Worm (Caenorhabditis elegans) whole organism, late embryonic: ENCODE data around the gene jhdm-1.

Experiments
- C08G9.2 ChIP-seq: sonication (generic microtip); optimal IDR thresholded peaks from 2 replicates; lab custom pipeline; 2016; ENCODE audit warnings: mild to moderate bottlenecking, missing genetic modification characterization, moderate library complexity, missing compliant biosample characterization
- K02D7.2 ChIP-seq: sonication (generic microtip); optimal IDR thresholded peaks from 2 replicates; lab custom pipeline; 2017; ENCODE audit warnings: mild to moderate bottlenecking, missing genetic modification characterization, missing compliant biosample characterization
- T23F11.4 ChIP-seq: fragments of 200-800 bp; sonication (Bioruptor generic); optimal IDR thresholded peaks from 2 replicates; lab custom pipeline; 2018; ENCODE audit warnings: mild to moderate bottlenecking, missing genetic modification characterization, missing compliant biosample characterization
- ahr-1 ChIP-seq: sonication (generic microtip); optimal IDR thresholded peaks from 2 replicates; lab custom pipeline; 2016; ENCODE audit warnings: missing genetic modification characterization, missing compliant biosample characterization
- ceh-2 ChIP-seq: sonication (generic microtip); optimal IDR thresholded peaks from 2 replicates; lab custom pipeline; 2016; ENCODE audit warnings: missing genotype, missing genetic modification characterization, missing compliant biosample characterization
- ceh-22 ChIP-seq: sonication (generic microtip); optimal IDR thresholded peaks from 2 replicates; lab custom pipeline; 2017; ENCODE audit warnings: missing biosample characterization, missing genetic modification characterization
- ceh-24 ChIP-seq: sonication (generic microtip); optimal IDR thresholded peaks from 2 replicates; lab custom pipeline; 2016; ENCODE audit warnings: mild to moderate bottlenecking, missing genetic modification characterization, missing compliant biosample characterization
- ceh-30 ChIP-seq: fragments of 150-350 bp; optimal IDR thresholded peaks from 2 replicates; lab custom pipeline; 2014; ENCODE audit warnings: missing biosample characterization, missing genetic modification characterization
- ceh-45 ChIP-seq: fragments of 200-800 bp; sonication (Bioruptor generic); IDR thresholded peaks from 2 replicates; pipeline ENCODE4 v1.3.6; 2022; ENCODE audit warnings: missing genetic modification reagents, missing genetic modification characterization, missing compliant biosample characterization
- ceh-48 ChIP-seq: sonication (generic microtip); optimal IDR thresholded peaks from 2 replicates; lab custom pipeline; 2016; ENCODE audit warnings: missing genetic modification characterization, inconsistent platforms, missing compliant biosample characterization
- ceh-6 ChIP-seq: fragments of 200-800 bp; sonication (Bioruptor generic); optimal IDR thresholded peaks from 2 replicates; lab custom pipeline; 2018; ENCODE audit warnings: mild to moderate bottlenecking, missing genetic modification characterization, missing compliant biosample characterization
- ceh-9 ChIP-seq: sonication (generic microtip); optimal IDR thresholded peaks from 2 replicates; lab custom pipeline; 2016; ENCODE audit warnings: mild to moderate bottlenecking, missing genetic modification characterization, inconsistent platforms, missing compliant biosample characterization
- dmd-4 ChIP-seq: sonication (generic microtip); optimal IDR thresholded peaks from 2 replicates; lab custom pipeline; 2016; ENCODE audit warnings: borderline replicate concordance, missing genetic modification characterization, missing compliant biosample characterization
- dve-1 ChIP-seq: sonication (generic microtip); optimal IDR thresholded peaks from 2 replicates; lab custom pipeline; 2017; ENCODE audit warnings: antibody characterized with exemption, mild to moderate bottlenecking, missing genetic modification characterization, missing compliant biosample characterization
- elt-2 ChIP-seq: sonication (generic microtip); optimal IDR thresholded peaks from 2 replicates; lab custom pipeline; 2016; ENCODE audit warnings: missing genetic modification reagents, missing genetic modification characterization, missing compliant biosample characterization
- elt-4 ChIP-seq: sonication (generic microtip); optimal IDR thresholded peaks from 2 replicates; lab custom pipeline; 2016; ENCODE audit warnings: missing genetic modification characterization, missing compliant biosample characterization
- ets-4 ChIP-seq: sonication (generic microtip); optimal IDR thresholded peaks from 2 replicates; lab custom pipeline; 2016; ENCODE audit warnings: missing genetic modification characterization, missing compliant biosample characterization
- eyg-1 ChIP-seq: sonication (generic microtip); optimal IDR thresholded peaks from 2 replicates; lab custom pipeline; 2016; ENCODE audit warnings: missing genotype, missing genetic modification characterization, missing compliant biosample characterization
- fax-1 ChIP-seq: sonication (generic microtip); optimal IDR thresholded peaks from 2 replicates; lab custom pipeline; 2016; ENCODE audit warnings: missing genotype, missing genetic modification characterization, missing compliant biosample characterization
- fkh-6 ChIP-seq: sonication (generic microtip); optimal IDR thresholded peaks from 2 replicates; lab custom pipeline; 2016; ENCODE audit warnings: missing genetic modification characterization, missing compliant biosample characterization
- hlh-13 ChIP-seq: fragments of 200-800 bp; sonication (Bioruptor generic); optimal IDR thresholded peaks from 2 replicates; lab custom pipeline; 2018; ENCODE audit warnings: mild to moderate bottlenecking, missing genetic modification characterization, missing compliant biosample characterization
- hlh-15 ChIP-seq: sonication (generic microtip); optimal IDR thresholded peaks from 2 replicates; lab custom pipeline; 2016; ENCODE audit warnings: missing genetic modification characterization, missing compliant biosample characterization
- hlh-8 ChIP-seq: sonication (generic microtip); optimal IDR thresholded peaks from 2 replicates; lab custom pipeline; 2016; ENCODE audit warnings: missing genotype, missing genetic modification characterization, missing compliant biosample characterization
- lim-6 ChIP-seq: sonication (generic microtip); optimal IDR thresholded peaks from 2 replicates; lab custom pipeline; 2016; ENCODE audit warnings: missing genetic modification characterization, missing compliant biosample characterization
- nhr-11 ChIP-seq: fragments of 150-350 bp; optimal IDR thresholded peaks from 2 replicates; lab custom pipeline; 2014; ENCODE audit warnings: missing biosample characterization, missing genetic modification characterization
- nhr-232 ChIP-seq: sonication (generic microtip); optimal IDR thresholded peaks from 2 replicates; lab custom pipeline; 2016; ENCODE audit warnings: missing genetic modification characterization, missing compliant biosample characterization
- pag-3 ChIP-seq: sonication (generic microtip); optimal IDR thresholded peaks from 2 replicates; lab custom pipeline; 2016; ENCODE audit warnings: missing compliant biosample characterization, missing genetic modification characterization, borderline replicate concordance
- pat-9 ChIP-seq: fragments of 200-800 bp; sonication (Bioruptor generic); optimal IDR thresholded peaks from 2 replicates; lab custom pipeline; 2018; ENCODE audit warnings: mild to moderate bottlenecking, missing genetic modification characterization, moderate library complexity, missing compliant biosample characterization
- pax-1 ChIP-seq: fragments of 150-350 bp; optimal IDR thresholded peaks from 2 replicates; lab custom pipeline; 2014; ENCODE audit warnings: missing biosample characterization, missing genetic modification characterization
- pha-4 ChIP-seq: fragments of 150-350 bp; optimal IDR thresholded peaks from 2 replicates; lab custom pipeline; 2018; ENCODE audit warnings: missing biosample characterization, missing genetic modification reagents, missing genetic modification characterization
- pqm-1 ChIP-seq: sonication (generic microtip); optimal IDR thresholded peaks from 2 replicates; lab custom pipeline; 2016; ENCODE audit warnings: missing genetic modification characterization, missing compliant biosample characterization
- ref-2 ChIP-seq: sonication (generic microtip); optimal IDR thresholded peaks from 2 replicates; lab custom pipeline; 2016; ENCODE audit warnings: missing genetic modification characterization, missing compliant biosample characterization
- rnt-1 ChIP-seq: sonication (generic microtip); optimal IDR thresholded peaks from 2 replicates; lab custom pipeline; 2016; ENCODE audit warnings: missing genetic modification characterization, missing compliant biosample characterization
- sox-2 ChIP-seq: fragments of 200-800 bp; sonication (Bioruptor generic); IDR thresholded peaks from 2 replicates; pipeline ENCODE4 v1.3.6; 2022; ENCODE audit warnings: missing genetic modification reagents, missing genetic modification characterization, missing compliant biosample characterization
- syd-9 ChIP-seq: sonication (generic microtip); optimal IDR thresholded peaks from 2 replicates; lab custom pipeline; 2016; ENCODE audit warnings: mild to moderate bottlenecking, missing genetic modification characterization, moderate library complexity, missing compliant biosample characterization
- tbx-2 ChIP-seq: sonication (generic microtip); optimal IDR thresholded peaks from 2 replicates; lab custom pipeline; 2016; ENCODE audit warnings: missing genetic modification characterization, missing compliant biosample characterization
- tbx-7 ChIP-seq: sonication (generic microtip); optimal IDR thresholded peaks from 2 replicates; lab custom pipeline; 2016; ENCODE audit warnings: missing genotype, missing genetic modification characterization, missing compliant biosample characterization
- unc-42 ChIP-seq: sonication (generic microtip); optimal IDR thresholded peaks from 2 replicates; lab custom pipeline; 2016; ENCODE audit warnings: missing genotype, missing genetic modification characterization, missing compliant biosample characterization
- unc-55 ChIP-seq: sonication (generic microtip); optimal IDR thresholded peaks from 2 replicates; lab custom pipeline; 2017; ENCODE audit warnings: missing biosample characterization, missing genetic modification reagents, missing genetic modification characterization
- unc-86 ChIP-seq: sonication (generic microtip); optimal IDR thresholded peaks from 2 replicates; lab custom pipeline; 2016; ENCODE audit warnings: missing genetic modification characterization, missing compliant biosample characterization

The jhdm-1 gene

ce11 chrIII:6421473-6421872 is 32.8 kb upstream of the jhdm-1 start:
- TF ChIP-seq ceh-48 (no peak), pag-3 (tag; lab: Kevin White, UChicago) (no peak), pha-4 (tag; lab: Kevin White, UChicago) (no peak), ceh-45 (no peak), ref-2 (tag; lab: Kevin White, UChicago) (no peak), ahr-1 (tag; lab: Kevin White, UChicago) (no peak), rnt-1 (no peak), ceh-30 (tag; lab: Kevin White, UChicago) (no peak), T23F11.4 (no peak), pat-9 (tag; lab: Kevin White, UChicago) (no peak), hlh-8 (tag; lab: Kevin White, UChicago) (no peak), lim-6 (tag; lab: Kevin White, UChicago) (no peak), syd-9 (tag; lab: Kevin White, UChicago) (no peak), tbx-2 (tag; lab: Kevin White, UChicago) (no peak)

ce11 chrIII:6421973-6422511 is 32.2 kb upstream of the jhdm-1 start:
- peak; percentile 49 for TF ChIP-seq elt-2 (tag; lab: Kevin White, UChicago)
- no peak for TF ChIP-seq ceh-9 (tag; lab: Kevin White, UChicago)

- TF ChIP-seq elt-4 (no peak), pqm-1 (tag; lab: Kevin White, UChicago) (no peak), pax-1 (tag; lab: Kevin White, UChicago) (no peak), fax-1 (tag; lab: Kevin White, UChicago) (no peak), ceh-6 (GFP tag; lab: Kevin White, UChicago) (no peak), unc-42 (tag; lab: Kevin White, UChicago) (no peak), ets-4 (tag; lab: Kevin White, UChicago) (no peak), K02D7.2 (tag; lab: Kevin White, UChicago) (no peak), eyg-1 (tag; lab: Kevin White, UChicago) (no peak), sox-2 (GFP tag; lab: Robert Waterston, UW) (no peak), ceh-2 (no peak), dve-1 (tag; lab: Kevin White, UChicago) (no peak), nhr-232 (tag; lab: Kevin White, UChicago) (no peak)
Observed at ce11 chrIII:6422721-6423120, 31.6 kb upstream of the jhdm-1 start.

- TF ChIP-seq tbx-7 (tag; lab: Kevin White, UChicago) (no peak), dmd-4 (tag; lab: Kevin White, UChicago) (no peak), ceh-22 (tag; lab: Kevin White, UChicago) (no peak), pqm-1 (tag; lab: Kevin White, UChicago) (no peak), nhr-11 (no peak), unc-55 (GFP tag; lab: Kevin White, UChicago) (no peak), fkh-6 (tag; lab: Kevin White, UChicago) (no peak), K02D7.2 (tag; lab: Kevin White, UChicago) (no peak), C08G9.2 (tag; lab: Kevin White, UChicago) (no peak), unc-86 (tag; lab: Kevin White, UChicago) (no peak), hlh-13 (GFP tag; lab: Kevin White, UChicago) (no peak), hlh-15 (tag; lab: Kevin White, UChicago) (no peak), ceh-24 (no peak), pag-3 (tag; lab: Kevin White, UChicago) (no peak)
Observed at ce11 chrIII:6427205-6427604, 27.1 kb upstream of the jhdm-1 start, which contains the start of gene C05D11.8. TSS of gene C05D11.8 (minus strand) at chrIII:6427305.
